Worm (Caenorhabditis elegans) whole organism, mixed stage, embryonic: ENCODE measurements around the gene cpg-9.

ENCODE experiments used
- ceh-39 ChIP-seq: fragments of 150-350 bp; optimal IDR thresholded peaks from 2 replicates; lab custom pipeline; 2014; ENCODE audit warnings: missing biosample characterization, missing genetic modification characterization
- ceh-83 ChIP-seq: fragments of 200-800 bp; sonication (Bioruptor generic); optimal IDR thresholded peaks from 2 replicates; lab custom pipeline; 2018; ENCODE audit warnings: mild to moderate bottlenecking, missing genetic modification characterization, missing compliant biosample characterization
- cnd-1 ChIP-seq: fragments of 200-800 bp; sonication (Bioruptor generic); optimal IDR thresholded peaks from 2 replicates; lab custom pipeline; 2018; ENCODE audit warnings: mild to moderate bottlenecking, missing genetic modification characterization, missing compliant biosample characterization
- drap-1 ChIP-seq: fragments of 200-800 bp; sonication (Bioruptor generic); optimal IDR thresholded peaks from 3 replicates; lab custom pipeline; 2018; ENCODE audit warnings: mild to moderate bottlenecking, missing genetic modification characterization, missing compliant biosample characterization
- elt-1 ChIP-seq: sonication (generic microtip); optimal IDR thresholded peaks from 2 replicates; lab custom pipeline; 2017; ENCODE audit warnings: missing genetic modification characterization, mild to moderate bottlenecking, missing compliant biosample characterization, antibody characterized with exemption, moderate library complexity, borderline replicate concordance; ENCODE audit not compliant: insufficient read depth
- elt-3 ChIP-seq: fragments of 150-350 bp; optimal IDR thresholded peaks from 2 replicates; lab custom pipeline; 2014; ENCODE audit warnings: missing biosample characterization, missing genetic modification characterization
- flh-1 ChIP-seq: fragments of 200-800 bp; sonication (Bioruptor generic); optimal IDR thresholded peaks from 2 replicates; lab custom pipeline; 2018; ENCODE audit warnings: mild to moderate bottlenecking, missing genetic modification characterization, moderate library complexity, missing compliant biosample characterization
- hlh-1 ChIP-seq: fragments of 150-350 bp; optimal IDR thresholded peaks from 2 replicates; lab custom pipeline; 2014; ENCODE audit warnings: missing biosample characterization, missing genetic modification reagents, missing genetic modification characterization
- lin-13 ChIP-seq: fragments of 150-350 bp; optimal IDR thresholded peaks from 2 replicates; lab custom pipeline; 2014; ENCODE audit warnings: missing biosample characterization, missing genetic modification characterization
- lin-32 ChIP-seq: fragments of 200-800 bp; sonication (Bioruptor generic); optimal IDR thresholded peaks from 2 replicates; lab custom pipeline; 2018; ENCODE audit warnings: mild to moderate bottlenecking, missing genetic modification characterization, missing compliant biosample characterization
- nhr-2 ChIP-seq: fragments of 150-350 bp; optimal IDR thresholded peaks from 2 replicates; lab custom pipeline; 2014; ENCODE audit warnings: missing biosample characterization, missing genetic modification characterization
- nhr-28 ChIP-seq: fragments of 150-350 bp; optimal IDR thresholded peaks from 2 replicates; lab custom pipeline; 2014; ENCODE audit warnings: missing biosample characterization, missing genetic modification characterization
- nhr-76 ChIP-seq: sonication (generic microtip); optimal IDR thresholded peaks from 2 replicates; lab custom pipeline; 2017; ENCODE audit warnings: missing biosample characterization, missing genetic modification characterization
- sem-2 ChIP-seq: fragments of 200-800 bp; sonication (Bioruptor generic); optimal IDR thresholded peaks from 2 replicates; lab custom pipeline; 2018; ENCODE audit warnings: mild to moderate bottlenecking, missing genetic modification characterization, missing compliant biosample characterization
- snpc-4 ChIP-seq: fragments of 150-350 bp; optimal IDR thresholded peaks from 2 replicates; lab custom pipeline; 2014; ENCODE audit warnings: missing biosample characterization, missing genetic modification characterization
- unc-120 ChIP-seq: sonication (generic microtip); optimal IDR thresholded peaks from 2 replicates; lab custom pipeline; 2017; ENCODE audit warnings: missing genetic modification characterization, missing compliant biosample characterization; ENCODE audit not compliant: poor library complexity, severe bottlenecking
- zip-8 ChIP-seq: fragments of 150-350 bp; optimal IDR thresholded peaks from 2 replicates; lab custom pipeline; 2014; ENCODE audit warnings: missing biosample characterization, missing genetic modification characterization
- ztf-11 ChIP-seq: fragments of 150-350 bp; optimal IDR thresholded peaks from 2 replicates; lab custom pipeline; 2014; ENCODE audit warnings: missing biosample characterization, missing genetic modification characterization

The cpg-9 gene

ce11 chrIV:3025874-3026609 lies 44.0 kb downstream of the cpg-9 start:
- TF ChIP-seq lin-13 (tag; lab: Kevin White, UChicago) (no peak), elt-3 (no peak), ztf-11 (tag; lab: Kevin White, UChicago) (no peak), nhr-2 (tag; lab: Kevin White, UChicago) (no peak), sem-2 (GFP tag; lab: Kevin White, UChicago) (no peak), elt-1 (no peak), zip-8 (tag; lab: Kevin White, UChicago) (no peak), nhr-28 (tag; lab: Kevin White, UChicago) (no peak), cnd-1 (tag; lab: Kevin White, UChicago) (no peak), drap-1 (GFP tag; lab: Kevin White, UChicago) (no peak)

- TF ChIP-seq snpc-4 (no peak), unc-120 (tag; lab: Kevin White, UChicago) (no peak), nhr-28 (tag; lab: Kevin White, UChicago) (no peak), drap-1 (GFP tag; lab: Kevin White, UChicago) (no peak), hlh-1 (tag; lab: Kevin White, UChicago) (no peak)
Observed at ce11 chrIV:3019438-3019837, 50.6 kb downstream of the cpg-9 start, which contains the start of gene lin-22. TSS of gene lin-22 (plus strand) at chrIV:3019738.

ce11 chrIV:3018588-3018987 lies 51.4 kb downstream of the cpg-9 start:
- no peak for TF ChIP-seq cnd-1 (tag; lab: Kevin White, UChicago)
- TF ChIP-seq lin-32 (GFP tag; lab: Kevin White, UChicago): no peak
- TF ChIP-seq nhr-28 (tag; lab: Kevin White, UChicago): no peak
- TF ChIP-seq elt-1: no peak
- TF ChIP-seq flh-1 (GFP tag; lab: Kevin White, UChicago): no peak
- TF ChIP-seq ceh-83 (GFP tag; lab: Kevin White, UChicago): no peak
- TF ChIP-seq nhr-76 (tag; lab: Kevin White, UChicago): no peak
- no peak for TF ChIP-seq ceh-39 (tag; lab: Kevin White, UChicago)
